Worm (Caenorhabditis elegans) whole organism, late embryonic: ENCODE data around the gene D1086.3.

ENCODE experiments used
- Y22D7AL.16 ChIP-seq: sonication (generic microtip); optimal IDR thresholded peaks from 2 replicates; lab custom pipeline; 2016; ENCODE audit warnings: missing genetic modification characterization, missing compliant biosample characterization
- lin-11 ChIP-seq: fragments of 200-800 bp; sonication (Bioruptor generic); optimal IDR thresholded peaks from 2 replicates; lab custom pipeline; 2018; ENCODE audit warnings: mild to moderate bottlenecking, missing genetic modification characterization, missing compliant biosample characterization
- nfya-1 ChIP-seq: sonication (generic microtip); optimal IDR thresholded peaks from 2 replicates; lab custom pipeline; 2017; ENCODE audit warnings: missing genetic modification characterization, mild to moderate bottlenecking, missing compliant biosample characterization, antibody characterized with exemption, moderate library complexity
- npax-4 ChIP-seq: sonication (generic microtip); optimal IDR thresholded peaks from 2 replicates; lab custom pipeline; 2016; ENCODE audit warnings: missing genetic modification characterization, missing compliant biosample characterization
- pag-3 ChIP-seq: sonication (generic microtip); optimal IDR thresholded peaks from 2 replicates; lab custom pipeline; 2016; ENCODE audit warnings: missing compliant biosample characterization, missing genetic modification characterization, borderline replicate concordance
- pax-1 ChIP-seq: fragments of 150-350 bp; optimal IDR thresholded peaks from 2 replicates; lab custom pipeline; 2014; ENCODE audit warnings: missing biosample characterization, missing genetic modification characterization

DNA sequence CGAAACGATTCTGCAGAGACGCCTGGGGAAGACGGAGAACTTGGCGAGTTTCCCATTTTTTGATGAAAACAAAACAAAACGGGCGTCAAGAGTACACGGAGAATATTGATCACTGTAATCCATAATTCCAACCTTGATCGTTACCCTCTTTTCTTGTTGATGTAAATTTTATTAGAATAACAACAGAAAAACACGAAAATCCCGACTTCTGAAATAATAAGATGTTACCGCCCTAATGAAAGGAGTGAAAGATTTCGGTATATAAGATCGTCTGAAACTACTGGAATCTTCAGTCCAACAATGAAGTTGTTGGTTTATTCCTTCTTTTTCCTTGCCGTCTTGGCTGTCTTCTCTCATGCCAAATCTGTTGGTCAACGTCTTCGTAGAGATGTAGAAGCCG, 11.4 kb downstream of the D1086.3 start, which contains the start of gene D1086.9:
- TF ChIP-seq pag-3 (tag; lab: Kevin White, UChicago) = no peak
- TF ChIP-seq npax-4 = no peak
- no peak for TF ChIP-seq Y22D7AL.16
- TF ChIP-seq pax-1 = no peak
- no peak for TF ChIP-seq nfya-1 (tag; lab: Kevin White, UChicago)
- no peak for TF ChIP-seq lin-11 (tag; lab: Kevin White, UChicago)
